Worm (Caenorhabditis elegans): ENCODE results near the gene F35C11.3.

Gene F35C11.3

ce11 chrII:8238155-8238554 lies 8.4 kb upstream of the F35C11.3 start, which contains the start of gene nlp-5:
Gene nlp-5 (plus strand): TSS chrII:8238455.
- TF ChIP-seq flt-1 (GFP tag; IDR thresholded peaks at IDR 0.05) (no peak), ztf-29 (GFP tag; IDR thresholded peaks at IDR 0.05) (no peak), T22C8.4 (GFP tag; IDR thresholded peaks at IDR 0.05) (no peak), cog-1 (tag; optimal IDR thresholded peaks at IDR 0.05) (no peak), ref-1 (GFP tag; conservative IDR thresholded peaks at IDR 0.05) (no peak), tab-1 (GFP tag; IDR thresholded peaks at IDR 0.05) (no peak), med-1 (GFP tag; optimal IDR thresholded peaks at IDR 0.05; ENCODE audit: insufficient read depth) (no peak), ztf-23 (GFP tag; IDR thresholded peaks at IDR 0.05) (no peak), klf-2 (GFP tag; conservative IDR thresholded peaks at IDR 0.05) (no peak)

DNA sequence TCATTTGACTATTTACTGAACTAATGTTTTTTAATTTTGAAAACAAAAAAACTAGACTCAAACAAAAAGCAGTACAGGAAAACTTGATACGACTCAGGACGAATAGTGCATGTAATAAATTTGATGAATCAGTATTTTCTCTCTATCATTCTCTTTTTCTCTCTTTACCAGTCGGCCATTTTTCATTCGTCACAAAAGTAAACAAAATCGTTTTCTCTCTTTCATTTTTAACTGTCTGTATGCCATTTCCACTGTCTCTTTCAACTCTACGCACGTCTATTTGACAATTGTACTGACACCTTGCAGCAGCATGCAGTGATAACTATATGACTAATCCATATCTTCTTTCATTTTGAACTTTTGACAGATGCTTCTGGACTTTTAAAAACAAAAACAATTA lies 2.2 kb downstream of the F35C11.3 start, which contains the start of the genes F35C11.2 and F35C11.4:
F35C11.2 (minus strand) TSS at position 90 of the 400 bp plus-strand sequence.
F35C11.4 (plus strand) TSS at position 260 of the 400 bp plus-strand sequence.
- TF ChIP-seq med-1 (GFP tag; optimal IDR thresholded peaks at IDR 0.05; ENCODE audit: insufficient read depth) (no peak), klf-2 (GFP tag; conservative IDR thresholded peaks at IDR 0.05) (no peak), T22C8.4 (GFP tag; IDR thresholded peaks at IDR 0.05) (no peak), flt-1 (GFP tag; IDR thresholded peaks at IDR 0.05) (no peak), ztf-23 (GFP tag; IDR thresholded peaks at IDR 0.05) (no peak), cog-1 (tag; optimal IDR thresholded peaks at IDR 0.05) (no peak), tab-1 (GFP tag; IDR thresholded peaks at IDR 0.05) (no peak), ref-1 (GFP tag; conservative IDR thresholded peaks at IDR 0.05) (no peak), ztf-29 (GFP tag; IDR thresholded peaks at IDR 0.05) (no peak)

DNA sequence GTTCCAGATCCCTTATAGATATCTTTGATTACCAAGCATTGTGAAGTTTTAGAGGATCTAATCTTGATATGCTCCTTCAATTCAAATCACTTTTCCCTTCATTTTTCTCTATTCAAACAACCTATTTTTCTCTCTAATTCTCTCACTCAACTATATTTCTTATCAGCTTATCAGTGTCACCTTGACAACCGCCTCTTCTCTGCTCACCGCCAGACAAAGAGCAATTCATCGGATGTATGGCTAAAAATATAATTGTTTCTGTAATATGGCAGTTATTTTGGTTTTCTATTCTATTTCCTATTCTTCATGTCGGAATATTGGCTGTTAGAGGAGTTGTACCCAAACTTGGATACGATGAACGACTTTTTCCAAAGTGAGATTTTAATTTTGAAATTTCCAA lies 3.1 kb downstream of the F35C11.3 start:
- no peak for TF ChIP-seq ref-1 (GFP tag; conservative IDR thresholded peaks at IDR 0.05)
- TF ChIP-seq med-1 (GFP tag; optimal IDR thresholded peaks at IDR 0.05; ENCODE audit: insufficient read depth), result no peak
- no peak for TF ChIP-seq ztf-29 (GFP tag; IDR thresholded peaks at IDR 0.05)
- no peak for TF ChIP-seq flt-1 (GFP tag; IDR thresholded peaks at IDR 0.05)
- TF ChIP-seq T22C8.4 (GFP tag; IDR thresholded peaks at IDR 0.05), result no peak
- TF ChIP-seq tab-1 (GFP tag; IDR thresholded peaks at IDR 0.05), result no peak
- no peak for TF ChIP-seq cog-1 (tag; optimal IDR thresholded peaks at IDR 0.05)
- no peak for TF ChIP-seq klf-2 (GFP tag; conservative IDR thresholded peaks at IDR 0.05)
- TF ChIP-seq ztf-23 (GFP tag; IDR thresholded peaks at IDR 0.05), result no peak

DNA sequence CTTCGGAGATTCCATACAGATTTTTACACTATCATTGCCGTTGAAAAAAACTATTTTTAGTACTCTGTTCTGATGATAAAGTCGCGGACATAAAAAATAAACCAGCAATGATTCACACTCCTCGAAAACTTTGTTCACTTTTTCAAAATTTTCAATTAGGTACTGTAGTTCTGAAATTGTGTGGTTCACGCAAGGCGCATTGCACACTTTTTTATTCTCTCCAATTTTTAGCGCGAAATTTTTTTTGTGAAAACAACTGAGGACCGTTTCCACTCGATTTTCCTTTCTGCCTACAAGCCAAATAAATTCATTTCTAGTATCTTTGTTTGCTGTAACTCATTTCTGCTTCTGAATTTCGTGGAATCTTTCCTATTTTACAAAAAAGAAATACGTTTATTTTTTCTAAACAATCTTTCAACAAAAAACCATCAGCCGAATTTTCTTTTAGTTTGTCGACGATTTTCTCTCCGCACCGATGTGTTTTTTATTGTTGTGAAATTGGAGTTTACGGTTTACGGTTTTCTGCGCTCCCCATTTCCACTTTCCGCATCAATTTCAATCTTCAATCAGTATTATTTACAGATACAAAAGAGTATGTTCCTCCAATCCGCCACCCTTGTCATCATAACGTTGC lies 6.7 kb downstream of the F35C11.3 start, which contains the start of gene F35C11.5:
F35C11.5 (plus strand) TSS at position 584 of the 634 bp plus-strand sequence.
- no peak for TF ChIP-seq flt-1 (GFP tag; IDR thresholded peaks at IDR 0.05)
- no peak for TF ChIP-seq tab-1 (GFP tag; IDR thresholded peaks at IDR 0.05)
- no peak for TF ChIP-seq klf-2 (GFP tag; conservative IDR thresholded peaks at IDR 0.05)
- no peak for TF ChIP-seq ref-1 (GFP tag; conservative IDR thresholded peaks at IDR 0.05)
- no peak for TF ChIP-seq med-1 (GFP tag; optimal IDR thresholded peaks at IDR 0.05; ENCODE audit: insufficient read depth)
- TF ChIP-seq ztf-23 (GFP tag; IDR thresholded peaks at IDR 0.05), result no peak
- no peak for TF ChIP-seq cog-1 (tag; optimal IDR thresholded peaks at IDR 0.05)
- no peak for TF ChIP-seq T22C8.4 (GFP tag; IDR thresholded peaks at IDR 0.05)
- TF ChIP-seq ztf-29 (GFP tag; IDR thresholded peaks at IDR 0.05), result no peak

ce11 chrII:8256013-8256412 lies 9.4 kb downstream of the F35C11.3 start, which contains the start of gene F35C11.7:
Gene F35C11.7 (plus strand): TSS chrII:8256313.
- TF ChIP-seq flt-1 (GFP tag; IDR thresholded peaks at IDR 0.05) (no peak), ztf-23 (GFP tag; IDR thresholded peaks at IDR 0.05) (no peak), cog-1 (tag; optimal IDR thresholded peaks at IDR 0.05) (no peak), klf-2 (GFP tag; conservative IDR thresholded peaks at IDR 0.05) (no peak), ref-1 (GFP tag; conservative IDR thresholded peaks at IDR 0.05) (no peak), T22C8.4 (GFP tag; IDR thresholded peaks at IDR 0.05) (no peak), med-1 (GFP tag; optimal IDR thresholded peaks at IDR 0.05; ENCODE audit: insufficient read depth) (no peak), ztf-29 (GFP tag; IDR thresholded peaks at IDR 0.05) (no peak), tab-1 (GFP tag; IDR thresholded peaks at IDR 0.05) (no peak)

- TF ChIP-seq cog-1 (tag; optimal IDR thresholded peaks at IDR 0.05), result no peak
- TF ChIP-seq tab-1 (GFP tag; IDR thresholded peaks at IDR 0.05), result no peak
- no peak for TF ChIP-seq klf-2 (GFP tag; conservative IDR thresholded peaks at IDR 0.05)
- TF ChIP-seq ztf-29 (GFP tag; IDR thresholded peaks at IDR 0.05), result no peak
- no peak for TF ChIP-seq flt-1 (GFP tag; IDR thresholded peaks at IDR 0.05)
- TF ChIP-seq ref-1 (GFP tag; conservative IDR thresholded peaks at IDR 0.05), result no peak
- no peak for TF ChIP-seq ztf-23 (GFP tag; IDR thresholded peaks at IDR 0.05)
- no peak for TF ChIP-seq T22C8.4 (GFP tag; IDR thresholded peaks at IDR 0.05)
- no peak for TF ChIP-seq med-1 (GFP tag; optimal IDR thresholded peaks at IDR 0.05; ENCODE audit: insufficient read depth)
Observed at ce11 chrII:8259038-8259437, 12.5 kb downstream of the F35C11.3 start, which contains the start of gene F35C11.6. Gene F35C11.6 (minus strand): TSS chrII:8259138.

ce11 chrII:8259674-8260073 lies 13.1 kb downstream of the F35C11.3 start:
- no peak for TF ChIP-seq cog-1 (tag; optimal IDR thresholded peaks at IDR 0.05)
- TF ChIP-seq ztf-23 (GFP tag; IDR thresholded peaks at IDR 0.05), result no peak
- no peak for TF ChIP-seq ztf-29 (GFP tag; IDR thresholded peaks at IDR 0.05)

- TF ChIP-seq flt-1 (GFP tag; IDR thresholded peaks at IDR 0.05), result no peak
- TF ChIP-seq med-1 (GFP tag; optimal IDR thresholded peaks at IDR 0.05; ENCODE audit: insufficient read depth), result no peak
- TF ChIP-seq ref-1 (GFP tag; conservative IDR thresholded peaks at IDR 0.05), result no peak
- no peak for TF ChIP-seq tab-1 (GFP tag; IDR thresholded peaks at IDR 0.05)
- no peak for TF ChIP-seq ztf-23 (GFP tag; IDR thresholded peaks at IDR 0.05)
- TF ChIP-seq ztf-29 (GFP tag; IDR thresholded peaks at IDR 0.05), result no peak
- no peak for TF ChIP-seq cog-1 (tag; optimal IDR thresholded peaks at IDR 0.05)
- no peak for TF ChIP-seq T22C8.4 (GFP tag; IDR thresholded peaks at IDR 0.05)
- TF ChIP-seq klf-2 (GFP tag; conservative IDR thresholded peaks at IDR 0.05), result no peak
Observed at ce11 chrII:8263562-8263961, 17.0 kb downstream of the F35C11.3 start.

ce11 chrII:8264619-8265018 lies 18.0 kb downstream of the F35C11.3 start, which contains the start of gene srdh-1:
Gene srdh-1 (plus strand): TSS chrII:8264661.
- TF ChIP-seq med-1 (GFP tag; optimal IDR thresholded peaks at IDR 0.05; ENCODE audit: insufficient read depth) (no peak), ref-1 (GFP tag; conservative IDR thresholded peaks at IDR 0.05) (no peak), klf-2 (GFP tag; conservative IDR thresholded peaks at IDR 0.05) (no peak), flt-1 (GFP tag; IDR thresholded peaks at IDR 0.05) (no peak), cog-1 (tag; optimal IDR thresholded peaks at IDR 0.05) (no peak), ztf-23 (GFP tag; IDR thresholded peaks at IDR 0.05) (no peak), ztf-29 (GFP tag; IDR thresholded peaks at IDR 0.05) (no peak)

All from whole organism, midembryonic.